Worm (Caenorhabditis elegans) whole organism, mixed stage, embryonic: ENCODE measurements around the gene ptp-2.
A peak's percentile ranks its signal among the peaks of the same experiment; 100 is the strongest.

ENCODE experiments used
- nhr-237 ChIP-seq: fragments of 150-350 bp; optimal IDR thresholded peaks from 2 replicates; lab custom pipeline; 2014; ENCODE audit warnings: missing biosample characterization, missing genetic modification characterization
- pha-4 ChIP-seq: fragments of 150-350 bp; optimal IDR thresholded peaks from 2 replicates; lab custom pipeline; 2018; ENCODE audit warnings: missing biosample characterization, missing genetic modification reagents, missing genetic modification characterization
- snpc-4 ChIP-seq: fragments of 150-350 bp; optimal IDR thresholded peaks from 2 replicates; lab custom pipeline; 2014; ENCODE audit warnings: missing biosample characterization, missing genetic modification characterization
- sptf-1 ChIP-seq: sonication (generic microtip); optimal IDR thresholded peaks from 2 replicates; lab custom pipeline; 2017; ENCODE audit warnings: mild to moderate bottlenecking, missing genetic modification characterization, moderate library complexity, missing compliant biosample characterization
- unc-120 ChIP-seq: sonication (generic microtip); optimal IDR thresholded peaks from 2 replicates; lab custom pipeline; 2017; ENCODE audit warnings: missing genetic modification characterization, missing compliant biosample characterization; ENCODE audit not compliant: poor library complexity, severe bottlenecking
- unc-62 ChIP-seq: fragments of 150-350 bp; optimal IDR thresholded peaks from 2 replicates; lab custom pipeline; 2014; ENCODE audit warnings: missing biosample characterization, missing genetic modification reagents, missing genetic modification characterization
- ztf-11 ChIP-seq: fragments of 150-350 bp; optimal IDR thresholded peaks from 2 replicates; lab custom pipeline; 2014; ENCODE audit warnings: missing biosample characterization, missing genetic modification characterization

- TF ChIP-seq sptf-1 (tag; lab: Kevin White, UChicago), result peak; percentile 24
- no peak for TF ChIP-seq nhr-237 (tag; lab: Kevin White, UChicago)
- TF ChIP-seq pha-4 (tag; lab: Kevin White, UChicago), result no peak
- no peak for TF ChIP-seq unc-62
- no peak for TF ChIP-seq ztf-11 (tag; lab: Kevin White, UChicago)
- TF ChIP-seq unc-120 (tag; lab: Kevin White, UChicago), result no peak
- no peak for TF ChIP-seq snpc-4 (tag; lab: Kevin White, UChicago)
Observed at ce11 chrII:5933133-5933532, 14.7 kb downstream of the ptp-2 start.
